Worm (Caenorhabditis elegans): ENCODE measurements around the gene dnj-2.

ce11 chrIV:11266090-11266489, 47.7 kb downstream of the dnj-2 start, which contains the start of gene col-127:
- TF ChIP-seq nhr-237 (tag; optimal IDR thresholded peaks at IDR 0.05): no peak
- TF ChIP-seq sem-2 (GFP tag; optimal IDR thresholded peaks at IDR 0.05): no peak
- no peak for TF ChIP-seq nhr-76 (tag; optimal IDR thresholded peaks at IDR 0.05)
- TF ChIP-seq ces-1 (GFP tag; optimal IDR thresholded peaks at IDR 0.05): no peak
- TF ChIP-seq lin-13 (tag; optimal IDR thresholded peaks at IDR 0.05): no peak
- TF ChIP-seq ham-2 (GFP tag; optimal IDR thresholded peaks at IDR 0.05): no peak
- TF ChIP-seq mls-2 (tag; optimal IDR thresholded peaks at IDR 0.05): no peak
- TF ChIP-seq mab-5 (tag; optimal IDR thresholded peaks at IDR 0.05): no peak
- no peak for TF ChIP-seq nhr-28 (tag; optimal IDR thresholded peaks at IDR 0.05)
- TF ChIP-seq unc-62 (GFP tag; optimal IDR thresholded peaks at IDR 0.05): no peak
- no peak for TF ChIP-seq lsy-2 (tag; optimal IDR thresholded peaks at IDR 0.05)
- no peak for TF ChIP-seq unc-120 (tag; optimal IDR thresholded peaks at IDR 0.05; ENCODE audit: poor library complexity, severe bottlenecking)
